Fruit fly (Drosophila melanogaster) whole organism, wandering third instar larva: ENCODE measurements around the gene Hip1.

Source experiments
- Abd-B ChIP-seq: fragments of >200 bp; optimal IDR thresholded peaks from 2 replicates; lab custom pipeline; 2017; ENCODE audit warnings: missing biosample characterization, missing genetic modification characterization
- CG32264 ChIP-seq: fragments of 200-800 bp; sonication (Bioruptor generic); optimal IDR thresholded peaks from 2 replicates; lab custom pipeline; 2016; ENCODE audit warnings: missing biosample characterization, missing genetic modification characterization
- CG9705 ChIP-seq: fragments of 200-800 bp; sonication (Bioruptor generic); optimal IDR thresholded peaks from 2 replicates; lab custom pipeline; 2018; ENCODE audit warnings: missing biosample characterization, mild to moderate bottlenecking, missing genetic modification characterization
- Dif ChIP-seq: fragments of 200-275, 200-300 bp; sonication (Bioruptor generic); optimal IDR thresholded peaks from 2 replicates; lab custom pipeline; 2018; ENCODE audit warnings: missing biosample characterization, missing genetic modification characterization; ENCODE audit not compliant: partially characterized antibody
- GATAd ChIP-seq: sonication (Bioruptor generic); optimal IDR thresholded peaks from 2 replicates; lab custom pipeline; 2016; ENCODE audit warnings: missing biosample characterization, missing genetic modification characterization
- HLH106 ChIP-seq: fragments of 200-800 bp; optimal IDR thresholded peaks from 3 replicates; lab custom pipeline; 2019; ENCODE audit warnings: missing biosample characterization, mild to moderate bottlenecking, missing genetic modification characterization, moderate library complexity
- Hnf4 ChIP-seq: fragments of 200-800 bp; sonication (Bioruptor generic); optimal IDR thresholded peaks from 2 replicates; lab custom pipeline; 2016; ENCODE audit warnings: missing biosample characterization, mild to moderate bottlenecking, missing genetic modification characterization
- Hr83 ChIP-seq: fragments of 200-300 bp; sonication (Bioruptor generic); optimal IDR thresholded peaks from 2 replicates; lab custom pipeline; 2016; ENCODE audit warnings: missing biosample characterization, mild to moderate bottlenecking, missing genetic modification characterization, moderate library complexity; ENCODE audit not compliant: poor library complexity, severe bottlenecking
- Jra ChIP-seq: sonication (Bioruptor generic); optimal IDR thresholded peaks from 2 replicates; lab custom pipeline; 2016; ENCODE audit warnings: missing biosample characterization, missing genetic modification characterization
- Myc ChIP-seq: fragments of >200 bp; optimal IDR thresholded peaks from 2 replicates; lab custom pipeline; 2017
- N ChIP-seq: fragments of >200 bp; optimal IDR thresholded peaks from 2 replicates; lab custom pipeline; 2018; ENCODE audit warnings: missing biosample characterization, missing external identifiers, missing genetic modification characterization
- OdsH ChIP-seq: fragments of 200-800 bp; sonication (Bioruptor generic); optimal IDR thresholded peaks from 2 replicates; lab custom pipeline; 2016; ENCODE audit warnings: missing biosample characterization, mild to moderate bottlenecking, missing genetic modification characterization
- Rel ChIP-seq, 2 experiments: fragments of 200-800 bp; sonication (Bioruptor generic) in 1 of 2; optimal IDR thresholded peaks; 2 replicates in 1 of 2; 3 replicates in 1 of 2; lab custom pipeline; 2016 to 2019; ENCODE audit warnings: mild to moderate bottlenecking in 2 of 2, missing biosample characterization in 2 of 2, missing genetic modification characterization in 2 of 2, moderate library complexity in 1 of 2
- Sp1 ChIP-seq: fragments of 200-800 bp; sonication (Bioruptor generic); optimal IDR thresholded peaks from 3 replicates; lab custom pipeline; 2019; ENCODE audit warnings: missing biosample characterization, mild to moderate bottlenecking, missing genetic modification characterization, moderate library complexity
- Vsx2 ChIP-seq: fragments of 200-300, 225-300 bp; sonication (Bioruptor generic); optimal IDR thresholded peaks from 2 replicates; lab custom pipeline; 2018; ENCODE audit warnings: missing biosample characterization, missing genetic modification characterization; ENCODE audit not compliant: partially characterized antibody
- br ChIP-seq: fragments of 200-800 bp; sonication (Bioruptor generic); optimal IDR thresholded peaks from 2 replicates; lab custom pipeline; 2016; ENCODE audit warnings: missing biosample characterization, missing genetic modification characterization
- brk ChIP-seq: fragments of 200-800 bp; sonication (Bioruptor generic); optimal IDR thresholded peaks from 2 replicates; lab custom pipeline; 2016; ENCODE audit warnings: missing biosample characterization, mild to moderate bottlenecking, missing genetic modification characterization
- dl ChIP-seq, 2 experiments: fragments of 175-275, 200-275 bp in 1 of 2; fragments of 200-275 bp in 1 of 2; sonication (Bioruptor generic); optimal IDR thresholded peaks; lab custom pipeline; 2018; ENCODE audit warnings: mild to moderate bottlenecking in 2 of 2, missing biosample characterization in 2 of 2, missing genetic modification characterization in 2 of 2, moderate library complexity in 2 of 2; ENCODE audit not compliant: partially characterized antibody in 2 of 2, insufficient read depth in 1 of 2
- dmrt93B ChIP-seq: fragments of 200-800 bp; sonication (Bioruptor generic); optimal IDR thresholded peaks from 2 replicates; lab custom pipeline; 2018; ENCODE audit warnings: missing biosample characterization, mild to moderate bottlenecking, missing genetic modification characterization
- dsf ChIP-seq: sonication (Bioruptor generic); optimal IDR thresholded peaks from 2 replicates; lab custom pipeline; 2016; ENCODE audit warnings: missing biosample characterization, missing genetic modification characterization, borderline replicate concordance
- ey ChIP-seq: fragments of 200-800 bp; sonication (Bioruptor generic); optimal IDR thresholded peaks from 2 replicates; lab custom pipeline; 2016; ENCODE audit warnings: missing biosample characterization, missing genetic modification characterization
- foxo ChIP-seq, 2 experiments: fragments of 200-800 bp; sonication (Bioruptor generic); optimal IDR thresholded peaks; 2 replicates in 1 of 2; 3 replicates in 1 of 2; lab custom pipeline; 2016 to 2017; ENCODE audit warnings: missing biosample characterization in 2 of 2, missing genetic modification characterization in 2 of 2
- jim ChIP-seq: fragments of 175-275, 200-325 bp; sonication (Bioruptor generic); optimal IDR thresholded peaks from 2 replicates; lab custom pipeline; 2016; ENCODE audit warnings: missing biosample characterization, mild to moderate bottlenecking, missing genetic modification characterization
- lola ChIP-seq: fragments of >200 bp; optimal IDR thresholded peaks from 2 replicates; lab custom pipeline; 2017; ENCODE audit warnings: missing biosample characterization, missing genetic modification characterization
- pan ChIP-seq: fragments of >200 bp; optimal IDR thresholded peaks from 2 replicates; lab custom pipeline; 2017
- psq ChIP-seq: fragments of 200-800 bp; sonication (Bioruptor generic); optimal IDR thresholded peaks from 3 replicates; lab custom pipeline; 2017; ENCODE audit warnings: missing biosample characterization, mild to moderate bottlenecking, missing genetic modification characterization, moderate library complexity
- rgr ChIP-seq: fragments of 200-800 bp; sonication (Bioruptor generic); optimal IDR thresholded peaks from 3 replicates; lab custom pipeline; 2016; ENCODE audit warnings: missing biosample characterization, mild to moderate bottlenecking, missing genetic modification characterization
- sage ChIP-seq: fragments of 200-800 bp; sonication (Bioruptor generic); optimal IDR thresholded peaks from 2 replicates; lab custom pipeline; 2016; ENCODE audit warnings: missing biosample characterization, mild to moderate bottlenecking, missing genetic modification characterization
- sv ChIP-seq: fragments of 200-800 bp; sonication (Bioruptor generic); optimal IDR thresholded peaks from 3 replicates; lab custom pipeline; 2016; ENCODE audit warnings: missing biosample characterization, missing genetic modification characterization
- tai ChIP-seq: sonication (Bioruptor generic); optimal IDR thresholded peaks from 2 replicates; lab custom pipeline; 2016; ENCODE audit warnings: missing biosample characterization, missing genetic modification characterization
- usp ChIP-seq: fragments of >200 bp; optimal IDR thresholded peaks from 2 replicates; lab custom pipeline; 2017; ENCODE audit warnings: missing biosample characterization, missing genetic modification characterization
- woc ChIP-seq: sonication (Bioruptor generic); optimal IDR thresholded peaks from 2 replicates; lab custom pipeline; 2016; ENCODE audit warnings: missing biosample characterization, mild to moderate bottlenecking, missing genetic modification characterization

Gene Hip1

dm6 chr3L:12772740-12773686 is at the start of gene Hip1:
Gene Hip1 (minus strand): TSS chr3L:12773573.
- TF ChIP-seq tai (GFP tag; lab: Kevin White, UChicago) (peak; percentile 55), woc (GFP tag; lab: Kevin White, UChicago) (no peak), foxo (GFP tag; optimal IDR thresholded peaks at IDR 0.05; lab: Kevin White, UChicago) (no peak), Hr83 (GFP tag; lab: Kevin White, UChicago) (peak; percentile 80), Jra (GFP tag; lab: Kevin White, UChicago) (peak; percentile 42)
- TF ChIP-seq, all 38 proteins: peak for 3

- no peak for TF ChIP-seq Hnf4 (GFP tag; lab: Kevin White, UChicago)
- TF ChIP-seq foxo (GFP tag; optimal IDR thresholded peaks at IDR 0.05; lab: Kevin White, UChicago) = no peak
- TF ChIP-seq woc (GFP tag; lab: Kevin White, UChicago) = no peak
- no peak for TF ChIP-seq dmrt93B (GFP tag; lab: Kevin White, UChicago)
- no peak for TF ChIP-seq usp (GFP tag; lab: Kevin White, UChicago)
- TF ChIP-seq jim (GFP tag; lab: Kevin White, UChicago) = no peak
Measured at dm6 chr3L:12815756-12816155, 42.4 kb upstream of the Hip1 start.

dm6 chr3L:12814806-12815205 is 41.4 kb upstream of the Hip1 start:
- TF ChIP-seq br (GFP tag; lab: Kevin White, UChicago) (no peak), Hr83 (GFP tag; lab: Kevin White, UChicago) (no peak), Sp1 (GFP tag; lab: Kevin White, UChicago) (no peak), foxo (GFP tag; optimal IDR thresholded peaks at IDR 0.05; lab: Kevin White, UChicago) (no peak), sage (GFP tag; lab: Kevin White, UChicago) (no peak), Dif (GFP tag; lab: Kevin White, UChicago) (peak; percentile 34), dl (GFP tag; optimal IDR thresholded peaks at IDR 0.05; lab: Kevin White, UChicago; ENCODE audit: insufficient read depth in 1 of 2, partially characterized antibody in 2 of 2) (no peak)
- TF ChIP-seq, all 38 proteins: peak for 1

- TF ChIP-seq sv (GFP tag; lab: Kevin White, UChicago) (peak; percentile 58), GATAd (GFP tag; lab: Kevin White, UChicago) (peak; percentile 11), br (GFP tag; lab: Kevin White, UChicago) (no peak), OdsH (GFP tag; lab: Kevin White, UChicago) (peak; percentile 29), foxo (GFP tag; optimal IDR thresholded peaks at IDR 0.05; lab: Kevin White, UChicago) (peak in 1 of 2 experiments; percentile 63), dl (GFP tag; optimal IDR thresholded peaks at IDR 0.05; lab: Kevin White, UChicago; ENCODE audit: insufficient read depth in 1 of 2, partially characterized antibody in 2 of 2) (no peak), Myc (lab: Kevin White, UChicago) (no peak), CG32264 (GFP tag; lab: Kevin White, UChicago) (no peak), jim (GFP tag; lab: Kevin White, UChicago) (no peak), brk (GFP tag; lab: Kevin White, UChicago) (no peak), dsf (GFP tag; lab: Kevin White, UChicago) (peak; percentile 15), CG9705 (GFP tag; lab: Kevin White, UChicago) (peak; percentile 29), pan (lab: Kevin White, UChicago) (no peak), Rel (GFP tag; optimal IDR thresholded peaks at IDR 0.05; lab: Kevin White, UChicago) (no peak), Rel (tag; optimal IDR thresholded peaks at IDR 0.05; lab: Kevin White, UChicago) (peak; percentile 31), HLH106 (peak; percentile 75), psq (GFP tag; lab: Kevin White, UChicago) (peak; percentile 56), lola (GFP tag; lab: Kevin White, UChicago) (no peak), rgr (GFP tag; lab: Kevin White, UChicago) (no peak), woc (GFP tag; lab: Kevin White, UChicago) (peak; percentile 52), ey (GFP tag; lab: Kevin White, UChicago) (peak; percentile 38), Vsx2 (no peak), dmrt93B (GFP tag; lab: Kevin White, UChicago) (no peak), Hnf4 (GFP tag; lab: Kevin White, UChicago) (no peak), usp (GFP tag; lab: Kevin White, UChicago) (no peak), sage (GFP tag; lab: Kevin White, UChicago) (no peak), Abd-B (GFP tag; lab: Kevin White, UChicago) (no peak), Hr83 (GFP tag; lab: Kevin White, UChicago) (peak; percentile 72), N (no peak), Sp1 (GFP tag; lab: Kevin White, UChicago) (no peak)
Measured at dm6 chr3L:12813907-12814306, 40.5 kb upstream of the Hip1 start, which contains the start of the genes Sf3a2 and CG42588. Gene Sf3a2 (minus strand): TSS chr3L:12814019. Gene CG42588 (plus strand): TSS chr3L:12814254.
